Fruit fly (Drosophila melanogaster) whole organism, embryonic: Measurements from ENCODE around the gene RASSF8.

Experiments used
- CG10543 ChIP-seq: fragments of 200-800 bp; sonication (Bioruptor generic); optimal IDR thresholded peaks from 3 replicates; lab custom pipeline; 2017; ENCODE audit warnings: missing biosample characterization, mild to moderate bottlenecking, missing genetic modification characterization, moderate library complexity
- CG12104 ChIP-seq: fragments of 200-800 bp; sonication (Bioruptor generic); optimal IDR thresholded peaks from 3 replicates; lab custom pipeline; 2016; ENCODE audit warnings: missing biosample characterization, missing genetic modification characterization
- CG12391 ChIP-seq: fragments of 200-800 bp; sonication (Bioruptor generic); optimal IDR thresholded peaks from 3 replicates; lab custom pipeline; 2018; ENCODE audit warnings: missing biosample characterization, mild to moderate bottlenecking, missing genetic modification characterization, moderate library complexity
- CG13287 ChIP-seq: fragments of 200-800 bp; sonication (Bioruptor generic); IDR thresholded peaks from 2 replicates; pipeline ENCODE4 v1.3.6; 2022; ENCODE audit warnings: missing biosample characterization, missing genetic modification characterization; ENCODE audit not compliant: partially characterized antibody
- CG13894 ChIP-seq: fragments of 200-800 bp; sonication (Bioruptor generic); optimal IDR thresholded peaks from 3 replicates; lab custom pipeline; 2018; ENCODE audit warnings: missing biosample characterization, mild to moderate bottlenecking, missing genetic modification characterization, moderate library complexity
- CG15479 ChIP-seq: fragments of 200-800 bp; sonication (Bioruptor generic); optimal IDR thresholded peaks from 3 replicates; lab custom pipeline; 2019; ENCODE audit warnings: missing biosample characterization, mild to moderate bottlenecking, missing genetic modification characterization, moderate library complexity
- CG16815 ChIP-seq: fragments of 200-800 bp; sonication (Bioruptor generic); optimal IDR thresholded peaks from 3 replicates; lab custom pipeline; 2017; ENCODE audit warnings: missing biosample characterization, mild to moderate bottlenecking, missing genetic modification characterization
- CG17361 ChIP-seq: fragments of 200-800 bp; sonication (Bioruptor generic); IDR thresholded peaks from 3 replicates; pipeline ENCODE4 v1.3.6; 2022; ENCODE audit warnings: missing biosample characterization, missing genetic modification characterization
- CG18011 ChIP-seq: fragments of 200-800 bp; sonication (Bioruptor generic); optimal IDR thresholded peaks from 2 replicates; lab custom pipeline; 2017; ENCODE audit warnings: missing biosample characterization, missing genetic modification characterization, mild to moderate bottlenecking, moderate library complexity, missing genotype
- CG2199 ChIP-seq: fragments of 200-800 bp; sonication (Bioruptor generic); IDR thresholded peaks from 3 replicates; pipeline ENCODE4 v1.3.6; 2022; ENCODE audit warnings: missing biosample characterization, missing genetic modification characterization
- CG30431 ChIP-seq: fragments of 200-800 bp; sonication (Bioruptor generic); optimal IDR thresholded peaks from 2 replicates; lab custom pipeline; 2017; ENCODE audit warnings: missing biosample characterization, missing genetic modification characterization
- CG34224 ChIP-seq: fragments of 200-800 bp; sonication (Bioruptor generic); IDR thresholded peaks from 3 replicates; pipeline ENCODE4 v1.3.6; 2022; ENCODE audit warnings: missing biosample characterization, missing genetic modification characterization; ENCODE audit not compliant: partially characterized antibody
- CG43689 ChIP-seq: fragments of 200-800 bp; sonication (Bioruptor generic); IDR thresholded peaks from 2 replicates; pipeline ENCODE4 v1.3.6; 2022; ENCODE audit warnings: missing biosample characterization, missing genetic modification characterization
- CG6813 ChIP-seq: fragments of 200-800 bp; sonication (Bioruptor generic); optimal IDR thresholded peaks from 2 replicates; lab custom pipeline; 2017; ENCODE audit warnings: missing biosample characterization, missing genetic modification characterization, mild to moderate bottlenecking, moderate library complexity, missing genetic modification reagents
- CG8290 ChIP-seq, 3 experiments: fragments of 200-800 bp; sonication (Bioruptor generic); optimal IDR thresholded peaks; 2 replicates each; lab custom pipeline; 2016 to 2019; ENCODE audit warnings: missing biosample characterization in 3 of 3, missing genetic modification characterization in 3 of 3, mild to moderate bottlenecking in 2 of 3, moderate library complexity in 1 of 3
- CG8478 ChIP-seq: fragments of >200 bp; optimal IDR thresholded peaks from 2 replicates; lab custom pipeline; 2018
- CkIIα-i1 ChIP-seq: fragments of 200-800 bp; sonication (Bioruptor generic); IDR thresholded peaks from 2 replicates; pipeline ENCODE4 v1.3.6; 2022; ENCODE audit warnings: missing biosample characterization, missing genetic modification characterization
- Dek ChIP-seq: fragments of 200-800 bp; sonication (Bioruptor generic); optimal IDR thresholded peaks from 3 replicates; lab custom pipeline; 2019; ENCODE audit warnings: missing biosample characterization, mild to moderate bottlenecking, missing genetic modification characterization, moderate library complexity
- Doc2 ChIP-seq: fragments of 200-800 bp; sonication (Bioruptor generic); IDR thresholded peaks from 2 replicates; pipeline ENCODE4 v1.3.6; 2022; ENCODE audit warnings: missing biosample characterization, missing genetic modification characterization
- Drgx ChIP-seq: fragments of 200-800 bp; sonication (Bioruptor generic); IDR thresholded peaks from 2 replicates; pipeline ENCODE4 v1.3.6; 2022; ENCODE audit warnings: missing biosample characterization, missing genetic modification characterization
- HLH3B ChIP-seq: fragments of 200-800 bp; sonication (Bioruptor generic); IDR thresholded peaks from 2 replicates; pipeline ENCODE4 v1.3.6; 2022; ENCODE audit warnings: missing biosample characterization, missing genetic modification characterization
- Hey ChIP-seq: fragments of 200-800 bp; sonication (Bioruptor generic); optimal IDR thresholded peaks from 3 replicates; lab custom pipeline; 2018; ENCODE audit warnings: missing biosample characterization, mild to moderate bottlenecking, missing genetic modification characterization
- Hmx ChIP-seq: fragments of 200-800 bp; sonication (Bioruptor generic); optimal IDR thresholded peaks from 2 replicates; lab custom pipeline; 2016; ENCODE audit warnings: missing biosample characterization, missing genetic modification characterization
- Nf-YB ChIP-seq: fragments of 200-800 bp; sonication (Bioruptor generic); optimal IDR thresholded peaks from 3 replicates; lab custom pipeline; 2019; ENCODE audit warnings: missing biosample characterization, mild to moderate bottlenecking, missing genetic modification characterization, moderate library complexity
- NfI ChIP-seq: fragments of 200-800 bp; sonication (Bioruptor generic); optimal IDR thresholded peaks from 3 replicates; lab custom pipeline; 2018; ENCODE audit warnings: missing biosample characterization, mild to moderate bottlenecking, missing genetic modification characterization, moderate library complexity
- Ptx1 ChIP-seq: fragments of 200-800 bp; sonication (Bioruptor generic); IDR thresholded peaks from 2 replicates; pipeline ENCODE4 v1.3.6; 2022; ENCODE audit warnings: missing biosample characterization, missing genetic modification characterization
- Vsx1 ChIP-seq: fragments of 200-800 bp; sonication (Bioruptor generic); optimal IDR thresholded peaks from 2 replicates; lab custom pipeline; 2017; ENCODE audit warnings: missing biosample characterization, mild to moderate bottlenecking, missing genetic modification characterization, missing genetic modification reagents
- Xbp1 ChIP-seq: fragments of 200-800 bp; sonication (Bioruptor generic); optimal IDR thresholded peaks from 3 replicates; lab custom pipeline; 2016; ENCODE audit warnings: missing biosample characterization, mild to moderate bottlenecking, missing genetic modification characterization
- ap ChIP-seq: fragments of 200-800 bp; sonication (Bioruptor generic); IDR thresholded peaks from 2 replicates; pipeline ENCODE4 v1.3.6; 2022; ENCODE audit warnings: missing biosample characterization, missing genetic modification characterization
- bigmax ChIP-seq: fragments of 200-800 bp; sonication (Bioruptor generic); optimal IDR thresholded peaks from 2 replicates; lab custom pipeline; 2018; ENCODE audit warnings: missing biosample characterization, mild to moderate bottlenecking, missing genetic modification characterization
- chm ChIP-seq: fragments of 200-800 bp; sonication (Bioruptor generic); IDR thresholded peaks from 2 replicates; pipeline ENCODE4 v1.3.6; 2022; ENCODE audit warnings: missing biosample characterization, missing genetic modification characterization
- crp ChIP-seq, 2 experiments: fragments of 200-800 bp; sonication (Bioruptor generic); optimal IDR thresholded peaks; 2 replicates in 1 of 2; 3 replicates in 1 of 2; lab custom pipeline; 2017; ENCODE audit warnings: missing biosample characterization in 2 of 2, missing genetic modification characterization in 2 of 2, mild to moderate bottlenecking in 1 of 2, moderate library complexity in 1 of 2
- eve ChIP-seq, 2 experiments: fragments of >200 bp; optimal IDR thresholded peaks; 2 replicates each; lab custom pipeline; 2017; ENCODE audit warnings: missing biosample characterization in 2 of 2, missing genetic modification characterization in 2 of 2
- gce ChIP-seq: fragments of 200-800 bp; sonication (Bioruptor generic); IDR thresholded peaks from 3 replicates; pipeline ENCODE4 v1.3.6; 2022; ENCODE audit warnings: missing biosample characterization, missing genetic modification characterization
- gcm2 ChIP-seq: fragments of 200-800 bp; sonication (Bioruptor generic); optimal IDR thresholded peaks from 2 replicates; lab custom pipeline; 2016; ENCODE audit warnings: missing biosample characterization, missing genetic modification characterization
- gem ChIP-seq: fragments of 200-800 bp; sonication (Bioruptor generic); optimal IDR thresholded peaks from 2 replicates; lab custom pipeline; 2019; ENCODE audit warnings: missing biosample characterization, mild to moderate bottlenecking, missing genetic modification characterization, moderate library complexity
- grau ChIP-seq: fragments of 200-800 bp; optimal IDR thresholded peaks from 3 replicates; lab custom pipeline; 2019; ENCODE audit warnings: missing biosample characterization, mild to moderate bottlenecking, missing genetic modification characterization, moderate library complexity
- nau ChIP-seq: fragments of 200-800 bp; sonication (Bioruptor generic); optimal IDR thresholded peaks from 3 replicates; lab custom pipeline; 2017; ENCODE audit warnings: missing biosample characterization, mild to moderate bottlenecking, missing genetic modification characterization, missing genetic modification reagents
- nmo ChIP-seq: fragments of 200-800 bp; sonication (Bioruptor generic); optimal IDR thresholded peaks from 2 replicates; lab custom pipeline; 2018; ENCODE audit warnings: missing biosample characterization, mild to moderate bottlenecking, missing genetic modification characterization, moderate library complexity
- odd ChIP-seq: fragments of 200-800 bp; sonication (Bioruptor generic); optimal IDR thresholded peaks from 2 replicates; lab custom pipeline; 2017; ENCODE audit warnings: missing biosample characterization, mild to moderate bottlenecking, missing genetic modification characterization
- pan ChIP-seq, 4 experiments: fragments of >200 bp in 3 of 4; fragments of 200-800 bp in 1 of 4; sonication (Bioruptor generic) in 1 of 4; optimal IDR thresholded peaks in 3 of 4; IDR thresholded peaks in 1 of 4; 2 replicates each; pipeline versions ENCODE4 v1.3.6 to Lab custom; 2017 to 2022; ENCODE audit warnings: missing biosample characterization in 2 of 4, missing genetic modification characterization in 2 of 4, mixed read lengths in 1 of 4
- pnt ChIP-seq: fragments of 200-800 bp; sonication (Bioruptor generic); optimal IDR thresholded peaks from 3 replicates; lab custom pipeline; 2016; ENCODE audit warnings: missing biosample characterization, missing genetic modification characterization
- psq ChIP-seq: fragments of 200-800 bp; sonication (Bioruptor generic); optimal IDR thresholded peaks from 2 replicates; lab custom pipeline; 2017; ENCODE audit warnings: missing biosample characterization, missing genetic modification characterization
- sd ChIP-seq: fragments of 200-800 bp; sonication (Bioruptor generic); optimal IDR thresholded peaks from 3 replicates; lab custom pipeline; 2018; ENCODE audit warnings: missing biosample characterization, mild to moderate bottlenecking, missing genetic modification characterization, moderate library complexity
- seq ChIP-seq: fragments of 200-800 bp; sonication (Bioruptor generic); IDR thresholded peaks from 2 replicates; pipeline ENCODE4 v1.3.6; 2022; ENCODE audit warnings: missing biosample characterization, missing genetic modification characterization
- ssp ChIP-seq: fragments of 200-800 bp; sonication (Bioruptor generic); IDR thresholded peaks from 2 replicates; pipeline ENCODE4 v1.3.6; 2022; ENCODE audit warnings: missing biosample characterization, missing genetic modification characterization
- sug ChIP-seq: fragments of 200-800 bp; optimal IDR thresholded peaks from 2 replicates; lab custom pipeline; 2019; ENCODE audit warnings: missing biosample characterization, mild to moderate bottlenecking, missing genetic modification characterization, moderate library complexity
- tap ChIP-seq: fragments of 200-800 bp; optimal IDR thresholded peaks from 3 replicates; lab custom pipeline; 2019; ENCODE audit warnings: missing biosample characterization, mild to moderate bottlenecking, missing genetic modification characterization, moderate library complexity
- trem ChIP-seq: fragments of 200-800 bp; optimal IDR thresholded peaks from 3 replicates; lab custom pipeline; 2019; ENCODE audit warnings: missing biosample characterization, mild to moderate bottlenecking, missing genetic modification characterization, moderate library complexity

Gene RASSF8

DNA sequence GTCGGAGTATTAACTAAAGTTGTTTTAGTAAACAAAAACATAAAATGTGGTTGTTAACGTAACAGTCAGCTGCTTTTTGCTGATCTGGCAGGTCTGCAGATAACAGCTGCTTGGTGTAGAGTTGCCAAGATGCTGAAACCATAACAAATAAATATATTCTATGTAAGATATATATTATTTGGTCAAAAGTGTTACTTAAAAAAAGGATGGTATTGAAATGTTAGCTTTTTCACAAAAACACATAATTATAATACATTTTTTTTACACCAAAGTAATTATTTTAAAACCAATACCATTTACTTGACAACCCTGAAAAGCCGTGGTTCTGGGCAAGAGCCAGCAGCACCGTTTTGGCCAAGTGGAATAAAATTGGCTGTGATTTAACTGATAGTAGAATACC lies 18.9 kb downstream of the RASSF8 start, which contains the start of the genes CG4743 and Idh3g (continued):
- peak; percentile 72 for TF ChIP-seq Hmx (GFP tag; lab: Kevin White, UChicago)
- peak; percentile 95 for TF ChIP-seq Dek
- TF ChIP-seq Ptx1 = peak; percentile 97
- TF ChIP-seq CG12104 (GFP tag; lab: Kevin White, UChicago) = peak; percentile 95
- no peak for TF ChIP-seq pan (optimal IDR thresholded peaks at IDR 0.05; lab: Kevin White, UChicago)
- TF ChIP-seq pan (GFP tag; optimal IDR thresholded peaks at IDR 0.05 in 1 of 2, IDR thresholded peaks at IDR 0.05 in 1 of 2) = peak in 1 of 2 experiments; percentile 98
- peak; percentile 86 for TF ChIP-seq ssp (GFP tag; lab: Robert Waterston, UW)
- peak; percentile 93 for TF ChIP-seq CG30431
- peak; percentile 82; the same call in 2 of the 3 replicates for TF ChIP-seq CG2199 (GFP tag; lab: Robert Waterston, UW)
- TF ChIP-seq CG43689 = peak; percentile 91
- TF ChIP-seq CG6813 = peak; percentile 96
- TF ChIP-seq sug = peak; percentile 97
- TF ChIP-seq Drgx (GFP tag; lab: Robert Waterston, UW) = peak; percentile 94
- peak; percentile 97 for TF ChIP-seq CG13894
- peak; percentile 97 for TF ChIP-seq HLH3B (GFP tag; lab: Robert Waterston, UW)
- peak; percentile 96 for TF ChIP-seq chm (GFP tag; lab: Robert Waterston, UW)
- peak; percentile 98 for TF ChIP-seq CG10543
- no peak for TF ChIP-seq CG8478
- TF ChIP-seq grau (tag; lab: Kevin White, UChicago) = peak; percentile 97
- TF ChIP-seq seq (GFP tag; lab: Robert Waterston, UW) = peak; percentile 95
- peak; percentile 99 for TF ChIP-seq CG12391 (tag; lab: Kevin White, UChicago)
- peak; percentile 98 for TF ChIP-seq CG17361 (GFP tag; lab: Robert Waterston, UW)
- TF ChIP-seq trem = peak; percentile 97
- no peak for TF ChIP-seq eve (GFP tag; optimal IDR thresholded peaks at IDR 0.05; lab: Kevin White, UChicago)
- peak; percentile 95 for TF ChIP-seq CG8290 (GFP tag; optimal IDR thresholded peaks at IDR 0.05; lab: Kevin White, UChicago)
- TF ChIP-seq CG8290 (tag; optimal IDR thresholded peaks at IDR 0.05; lab: Kevin White, UChicago) = peak in 1 of 2 experiments; percentile 93
- TF ChIP-seq Doc2 (GFP tag; lab: Robert Waterston, UW) = no peak; the same call in 1 of the 2 replicates
- peak; percentile 94 for TF ChIP-seq nau
- TF ChIP-seq psq (GFP tag; lab: Kevin White, UChicago) = peak; percentile 85
- peak; percentile 92 for TF ChIP-seq gce (GFP tag; lab: Robert Waterston, UW)
- TF ChIP-seq Vsx1 (GFP tag; lab: Kevin White, UChicago) = peak; percentile 94
- peak; percentile 85 for TF ChIP-seq CG18011 (GFP tag; lab: Kevin White, UChicago)
- peak; percentile 98 for TF ChIP-seq nmo
- TF ChIP-seq Nf-YB (GFP tag; lab: Kevin White, UChicago) = peak; percentile 88
- TF ChIP-seq sd (tag; lab: Kevin White, UChicago) = peak; percentile 90
- peak; percentile 49 for TF ChIP-seq CG15479 (GFP tag; lab: Kevin White, UChicago)
- peak; percentile 34 for TF ChIP-seq pnt (GFP tag; lab: Kevin White, UChicago)
- TF ChIP-seq ap (GFP tag; lab: Robert Waterston, UW) = peak; percentile 96
- peak; percentile 99 for TF ChIP-seq gem (tag; lab: Kevin White, UChicago)
- peak; percentile 63 for TF ChIP-seq bigmax (GFP tag; lab: Kevin White, UChicago)
- peak; percentile 97 for TF ChIP-seq tap (tag; lab: Kevin White, UChicago)
- peak; percentile 88 to 98 for TF ChIP-seq crp (GFP tag; optimal IDR thresholded peaks at IDR 0.05; lab: Kevin White, UChicago)
- TF ChIP-seq CG16815 (GFP tag; lab: Kevin White, UChicago) = peak; percentile 90
- peak; percentile 95 for TF ChIP-seq odd (GFP tag; lab: Kevin White, UChicago)
- no peak for TF ChIP-seq CkIIα-i1 (GFP tag; lab: Robert Waterston, UW)
- peak; percentile 77 for TF ChIP-seq Hey (tag; lab: Kevin White, UChicago)
- peak; percentile 96 for TF ChIP-seq NfI (GFP tag; lab: Kevin White, UChicago)
- no peak; the same call in 2 of the 3 replicates for TF ChIP-seq CG34224
- peak; percentile 80 for TF ChIP-seq gcm2 (GFP tag; lab: Kevin White, UChicago)
- peak; percentile 97 for TF ChIP-seq Xbp1
- TF ChIP-seq CG13287 (GFP tag; lab: Robert Waterston, UW) = peak; percentile 58
